Worm (Caenorhabditis elegans) whole organism, young adult: ENCODE measurements around the gene C08E8.5.

Experiments used
- F52B5.7 ChIP-seq: sonication (generic microtip); optimal IDR thresholded peaks from 2 replicates; lab custom pipeline; 2016; ENCODE audit warnings: mild to moderate bottlenecking, missing genetic modification characterization, missing compliant biosample characterization
- dpl-1 ChIP-seq: fragments of 150-350 bp; optimal IDR thresholded peaks from 2 replicates; lab custom pipeline; 2014; ENCODE audit warnings: missing biosample characterization, missing genetic modification reagents, missing genetic modification characterization
- ets-4 ChIP-seq: fragments of 200-800 bp; sonication (Bioruptor generic); optimal IDR thresholded peaks from 2 replicates; lab custom pipeline; 2018; ENCODE audit warnings: mild to moderate bottlenecking, missing genetic modification characterization, missing compliant biosample characterization
- rec-8 ChIP-seq, 2 experiments: sonication (generic microtip); optimal IDR thresholded peaks; 2 replicates each; lab custom pipeline; 2016; ENCODE audit warnings: mild to moderate bottlenecking in 2 of 2, missing genetic modification characterization in 2 of 2, missing genetic modification reagents in 2 of 2, missing genotype in 2 of 2, missing biosample characterization in 1 of 2, missing compliant biosample characterization in 1 of 2, moderate library complexity in 1 of 2
- snpc-1.3 ChIP-seq: sonication (generic microtip); optimal IDR thresholded peaks from 2 replicates; lab custom pipeline; 2017; ENCODE audit warnings: missing genetic modification characterization, mild to moderate bottlenecking, missing compliant biosample characterization, antibody characterized with exemption, moderate library complexity, missing genotype, missing genetic modification reagents; ENCODE audit not compliant: insufficient read depth
- unc-62 ChIP-seq: fragments of 150-350 bp; optimal IDR thresholded peaks from 2 replicates; lab custom pipeline; 2014; ENCODE audit warnings: missing biosample characterization, missing genetic modification reagents, missing genetic modification characterization

DNA sequence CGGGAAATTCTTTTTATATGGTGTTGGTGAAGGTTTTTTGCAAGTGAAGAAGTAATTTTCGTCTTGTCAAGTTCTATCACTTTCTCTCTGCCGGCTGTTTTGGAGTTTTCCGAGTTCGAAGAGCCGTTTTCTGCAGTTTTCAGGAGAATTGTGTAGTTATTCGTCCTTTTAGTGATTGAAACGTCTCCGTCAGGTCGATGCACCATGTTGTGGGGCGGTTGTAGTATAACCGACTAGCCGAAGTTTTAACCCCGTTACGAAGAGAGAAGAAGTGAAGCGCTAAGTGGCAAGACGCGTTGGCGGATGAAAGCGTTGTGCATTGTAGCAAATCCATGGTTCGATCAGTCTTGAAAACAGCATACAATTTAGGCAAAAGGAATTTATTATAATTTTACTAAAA lies 43.0 kb upstream of the C08E8.5 start:
- TF ChIP-seq rec-8 (tag; optimal IDR thresholded peaks at IDR 0.05; lab: Kevin White, UChicago) (no peak), unc-62 (GFP tag; lab: Kevin White, UChicago) (no peak), snpc-1.3 (tag; lab: Kevin White, UChicago) (no peak), ets-4 (GFP tag; lab: Kevin White, UChicago) (no peak), F52B5.7 (tag; lab: Kevin White, UChicago) (no peak), dpl-1 (no peak)
